Worm (Caenorhabditis elegans): ENCODE results near the gene K11D12.11.

DNA sequence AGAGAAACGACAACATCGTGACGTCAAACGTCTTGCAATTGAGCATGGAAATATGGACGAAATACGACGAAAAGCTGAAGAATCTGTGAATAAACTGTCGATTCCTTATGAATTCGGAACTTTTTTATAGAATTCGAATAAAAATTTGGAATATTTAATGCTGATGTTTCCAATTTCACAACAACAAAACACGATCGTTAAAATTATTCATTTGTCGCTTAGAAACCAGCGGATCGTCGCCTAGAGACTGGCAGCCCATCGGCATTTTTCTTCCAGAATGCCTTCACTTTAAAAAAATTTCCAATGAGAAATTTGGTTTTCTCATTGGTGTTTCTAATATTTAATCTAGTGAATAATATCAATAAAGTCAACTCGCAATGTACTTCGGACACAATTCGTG is 13.9 kb upstream of the K11D12.11 start, which contains the start of gene cwp-4:
- TF ChIP-seq tbx-2 (tag; optimal IDR thresholded peaks at IDR 0.05) (no peak), sox-4 (tag; optimal IDR thresholded peaks at IDR 0.05) (no peak), K02D7.2 (tag; optimal IDR thresholded peaks at IDR 0.05) (no peak), T23F11.4 (GFP tag; optimal IDR thresholded peaks at IDR 0.05) (no peak), ama-1 (optimal IDR thresholded peaks at IDR 0.05) (no peak), gmeb-2 (tag; optimal IDR thresholded peaks at IDR 0.05) (no peak), pqm-1 (tag; optimal IDR thresholded peaks at IDR 0.05) (no peak)
